Fruit fly (Drosophila melanogaster) whole organism, embryonic: ENCODE data around the gene CG33552.

Experiments
- ATbp ChIP-seq: fragments of 200-800 bp; sonication (Bioruptor generic); optimal IDR thresholded peaks from 2 replicates; lab custom pipeline; 2017; ENCODE audit warnings: missing biosample characterization, mild to moderate bottlenecking, missing genetic modification characterization, missing genetic modification reagents
- Abd-B ChIP-seq: fragments of 200-800 bp; sonication (Bioruptor generic); optimal IDR thresholded peaks from 2 replicates; lab custom pipeline; 2018; ENCODE audit warnings: missing biosample characterization, mild to moderate bottlenecking, missing genetic modification characterization, moderate library complexity
- Ada2b ChIP-seq: fragments of 200-800 bp; sonication (Bioruptor generic); IDR thresholded peaks from 2 replicates; pipeline ENCODE4 v1.3.6; 2022; ENCODE audit warnings: missing biosample characterization, missing genetic modification characterization
- B-H1 ChIP-seq: fragments of 200-800 bp; sonication (Bioruptor generic); IDR thresholded peaks from 3 replicates; pipeline ENCODE4 v1.3.6; 2022; ENCODE audit warnings: missing biosample characterization, missing genetic modification characterization
- B-H2 ChIP-seq: fragments of 200-800 bp; sonication (Bioruptor generic); optimal IDR thresholded peaks from 2 replicates; lab custom pipeline; 2018; ENCODE audit warnings: missing biosample characterization, mild to moderate bottlenecking, missing genetic modification characterization
- Bdp1 ChIP-seq: fragments of 200-800 bp; sonication (Bioruptor generic); optimal IDR thresholded peaks from 3 replicates; lab custom pipeline; 2016; ENCODE audit warnings: missing biosample characterization, missing genetic modification characterization
- CG10543 ChIP-seq: fragments of 200-800 bp; sonication (Bioruptor generic); optimal IDR thresholded peaks from 3 replicates; lab custom pipeline; 2017; ENCODE audit warnings: missing biosample characterization, mild to moderate bottlenecking, missing genetic modification characterization, moderate library complexity
- CG10654 ChIP-seq: fragments of 200-800 bp; sonication (Bioruptor generic); optimal IDR thresholded peaks from 2 replicates; lab custom pipeline; 2016; ENCODE audit warnings: missing biosample characterization, missing genetic modification characterization
- CG10959 ChIP-seq: fragments of 200-800 bp; sonication (Bioruptor generic); IDR thresholded peaks from 2 replicates; pipeline ENCODE4 v1.3.6; 2022; ENCODE audit warnings: missing biosample characterization, missing genetic modification characterization
- CG11504 ChIP-seq: fragments of 200-800 bp; sonication (Bioruptor generic); optimal IDR thresholded peaks from 3 replicates; lab custom pipeline; 2019; ENCODE audit warnings: missing biosample characterization, mild to moderate bottlenecking, missing genetic modification characterization, moderate library complexity
- CG11696 ChIP-seq: fragments of 200-800 bp; sonication (Bioruptor generic); IDR thresholded peaks from 2 replicates; pipeline ENCODE4 v1.3.6; 2022; ENCODE audit warnings: missing biosample characterization, missing genetic modification characterization
- CG12071 ChIP-seq: fragments of 200-800 bp; sonication (Bioruptor generic); optimal IDR thresholded peaks from 3 replicates; lab custom pipeline; 2018; ENCODE audit warnings: missing biosample characterization, mild to moderate bottlenecking, missing genetic modification characterization
- CG1233 ChIP-seq: fragments of 200-800 bp; sonication (Bioruptor generic); optimal IDR thresholded peaks from 4 replicates; lab custom pipeline; 2018; ENCODE audit warnings: missing biosample characterization, mild to moderate bottlenecking, missing genetic modification characterization
- CG12769 ChIP-seq: fragments of 200-800 bp; sonication (Bioruptor generic); optimal IDR thresholded peaks from 2 replicates; lab custom pipeline; 2019; ENCODE audit warnings: missing biosample characterization, mild to moderate bottlenecking, missing genetic modification characterization, moderate library complexity
- CG13424 ChIP-seq: fragments of 200-800 bp; sonication (Bioruptor generic); optimal IDR thresholded peaks from 2 replicates; lab custom pipeline; 2019; ENCODE audit warnings: missing biosample characterization, mild to moderate bottlenecking, missing genetic modification characterization, moderate library complexity
- CG14014 ChIP-seq: fragments of 200-800 bp; sonication (Bioruptor generic); IDR thresholded peaks from 2 replicates; pipeline ENCODE4 v1.3.6; 2022; ENCODE audit warnings: missing biosample characterization, missing genetic modification characterization
- CG14441 ChIP-seq: fragments of 200-800 bp; sonication (Bioruptor generic); IDR thresholded peaks from 2 replicates; pipeline ENCODE4 v1.3.6; 2022; ENCODE audit warnings: missing biosample characterization, missing genetic modification characterization
- CG16813 ChIP-seq: fragments of 200-800 bp; sonication (Bioruptor generic); IDR thresholded peaks from 3 replicates; pipeline ENCODE4 v1.3.6; 2022; ENCODE audit warnings: missing biosample characterization, missing genetic modification characterization; ENCODE audit not compliant: partially characterized antibody
- CG17186 ChIP-seq: fragments of 200-800 bp; sonication (Bioruptor generic); optimal IDR thresholded peaks from 3 replicates; lab custom pipeline; 2017; ENCODE audit warnings: missing biosample characterization, missing genetic modification reagents, missing genetic modification characterization
- CG17359 ChIP-seq: fragments of 200-800 bp; sonication (Bioruptor generic); optimal IDR thresholded peaks from 3 replicates; lab custom pipeline; 2018; ENCODE audit warnings: missing biosample characterization, mild to moderate bottlenecking, missing genetic modification characterization, moderate library complexity
- CG17612 ChIP-seq: fragments of 200-800 bp; sonication (Bioruptor generic); IDR thresholded peaks from 2 replicates; pipeline ENCODE4 v1.3.6; 2022; ENCODE audit warnings: missing biosample characterization, missing genetic modification characterization
- CG2116 ChIP-seq: fragments of 200-800 bp; sonication (Bioruptor generic); optimal IDR thresholded peaks from 3 replicates; lab custom pipeline; 2018; ENCODE audit warnings: missing biosample characterization, mild to moderate bottlenecking, missing genetic modification characterization
- CG3281 ChIP-seq: fragments of 200-800 bp; sonication (Bioruptor generic); optimal IDR thresholded peaks from 3 replicates; lab custom pipeline; 2017; ENCODE audit warnings: missing biosample characterization, mild to moderate bottlenecking, missing genetic modification characterization
- CG6254 ChIP-seq: fragments of 200-800 bp; sonication (Bioruptor generic); optimal IDR thresholded peaks from 3 replicates; lab custom pipeline; 2017; ENCODE audit warnings: mild to moderate bottlenecking, missing biosample characterization, missing genetic modification reagents, missing genetic modification characterization
- CG7839 ChIP-seq: fragments of 200-800 bp; sonication (Bioruptor generic); optimal IDR thresholded peaks from 3 replicates; lab custom pipeline; 2018; ENCODE audit warnings: missing biosample characterization, mild to moderate bottlenecking, missing genetic modification characterization, moderate library complexity
- CG8924 ChIP-seq: fragments of 200-800 bp; optimal IDR thresholded peaks from 3 replicates; lab custom pipeline; 2019; ENCODE audit warnings: missing biosample characterization, mild to moderate bottlenecking, missing genetic modification characterization, moderate library complexity
- CG9727 ChIP-seq: fragments of 200-800 bp; sonication (Bioruptor generic); optimal IDR thresholded peaks from 3 replicates; lab custom pipeline; 2017; ENCODE audit warnings: missing biosample characterization, mild to moderate bottlenecking, missing genetic modification characterization
- Chrac-16 ChIP-seq: fragments of 200-800 bp; sonication (Bioruptor generic); optimal IDR thresholded peaks from 3 replicates; lab custom pipeline; 2016; ENCODE audit warnings: missing biosample characterization, missing genetic modification characterization
- D19A ChIP-seq: fragments of 200-800 bp; optimal IDR thresholded peaks from 3 replicates; lab custom pipeline; 2019; ENCODE audit warnings: missing biosample characterization, mild to moderate bottlenecking, missing genetic modification characterization, moderate library complexity
- Dref ChIP-seq: fragments of 200-800 bp; sonication (Bioruptor generic); IDR thresholded peaks from 2 replicates; pipeline ENCODE4 v1.3.6; 2022; ENCODE audit warnings: missing biosample characterization, missing genetic modification characterization
- Fer1 ChIP-seq: fragments of 200-800 bp; sonication (Bioruptor generic); optimal IDR thresholded peaks from 2 replicates; lab custom pipeline; 2017; ENCODE audit warnings: missing biosample characterization, mild to moderate bottlenecking, missing genetic modification characterization
- H15 ChIP-seq: fragments of 200-800 bp; sonication (Bioruptor generic); IDR thresholded peaks from 3 replicates; pipeline ENCODE4 v1.3.6; 2022; ENCODE audit warnings: missing biosample characterization, missing genetic modification characterization
- Med ChIP-seq: fragments of 200-800 bp; sonication (Bioruptor generic); peaks from one replicate; lab custom pipeline; 2016; ENCODE audit warnings: missing biosample characterization, missing genetic modification characterization, mild to moderate bottlenecking, inconsistent platforms, moderate library complexity
- Neu2 ChIP-seq: fragments of 200-800 bp; sonication (Bioruptor generic); optimal IDR thresholded peaks from 3 replicates; lab custom pipeline; 2016; ENCODE audit warnings: missing biosample characterization, missing genetic modification characterization, borderline replicate concordance
- PHDP ChIP-seq: fragments of 200-800 bp; sonication (Bioruptor generic); optimal IDR thresholded peaks from 3 replicates; lab custom pipeline; 2018; ENCODE audit warnings: missing biosample characterization, mild to moderate bottlenecking, missing genetic modification characterization, moderate library complexity
- Ssrp ChIP-seq: fragments of 200-800 bp; sonication (Bioruptor generic); optimal IDR thresholded peaks from 2 replicates; lab custom pipeline; 2018; ENCODE audit warnings: missing biosample characterization, mild to moderate bottlenecking, missing genetic modification characterization, moderate library complexity
- al ChIP-seq: fragments of 200-800 bp; sonication (Bioruptor generic); IDR thresholded peaks from 2 replicates; pipeline ENCODE4 v1.3.6; 2022; ENCODE audit warnings: missing biosample characterization, missing genetic modification characterization
- ara ChIP-seq: fragments of 200-800 bp; sonication (Bioruptor generic); IDR thresholded peaks from 2 replicates; pipeline ENCODE4 v1.3.6; 2022; ENCODE audit warnings: missing biosample characterization, missing genetic modification characterization
- cas ChIP-seq: fragments of 200-800 bp; sonication (Bioruptor generic); IDR thresholded peaks from 2 replicates; pipeline ENCODE4 v1.3.6; 2022; ENCODE audit warnings: missing biosample characterization, missing genetic modification characterization
- ci ChIP-seq: fragments of 200-800 bp; sonication (Bioruptor generic); IDR thresholded peaks from 3 replicates; pipeline ENCODE4 v1.3.6; 2022; ENCODE audit warnings: missing biosample characterization, missing genetic modification characterization
- da ChIP-seq: fragments of 200-800 bp; sonication (Bioruptor generic); optimal IDR thresholded peaks from 2 replicates; lab custom pipeline; 2016; ENCODE audit warnings: missing biosample characterization, missing genetic modification characterization
- fd96Cb ChIP-seq: fragments of 200-800 bp; sonication (Bioruptor generic); optimal IDR thresholded peaks from 2 replicates; lab custom pipeline; 2018; ENCODE audit warnings: missing biosample characterization, mild to moderate bottlenecking, missing genetic modification characterization, moderate library complexity
- lbe ChIP-seq: fragments of 200-800 bp; sonication (Bioruptor generic); optimal IDR thresholded peaks from 2 replicates; lab custom pipeline; 2016; ENCODE audit warnings: missing biosample characterization, mild to moderate bottlenecking, missing genetic modification characterization
- peb ChIP-seq: fragments of 200-800 bp; sonication (Bioruptor generic); IDR thresholded peaks from 2 replicates; pipeline ENCODE4 v1.3.6; 2022; ENCODE audit warnings: missing biosample characterization, missing genetic modification characterization
- psq ChIP-seq: fragments of 200-800 bp; sonication (Bioruptor generic); optimal IDR thresholded peaks from 2 replicates; lab custom pipeline; 2017; ENCODE audit warnings: missing biosample characterization, missing genetic modification characterization
- salm ChIP-seq: fragments of 200-800 bp; sonication (Bioruptor generic); optimal IDR thresholded peaks from 2 replicates; lab custom pipeline; 2018; ENCODE audit warnings: missing biosample characterization, mild to moderate bottlenecking, missing genetic modification characterization
- tap ChIP-seq: fragments of 200-800 bp; optimal IDR thresholded peaks from 3 replicates; lab custom pipeline; 2019; ENCODE audit warnings: missing biosample characterization, mild to moderate bottlenecking, missing genetic modification characterization, moderate library complexity
- tgo ChIP-seq: fragments of 200-800 bp; sonication (Bioruptor generic); IDR thresholded peaks from 3 replicates; pipeline ENCODE4 v1.3.6; 2022; ENCODE audit warnings: missing biosample characterization, missing genetic modification characterization
- tio ChIP-seq: fragments of 200-800 bp; sonication (Bioruptor generic); optimal IDR thresholded peaks from 2 replicates; lab custom pipeline; 2017; ENCODE audit warnings: missing biosample characterization, missing genetic modification characterization, inconsistent platforms
- zfh1 ChIP-seq: fragments of 200-800 bp; sonication (Bioruptor generic); IDR thresholded peaks from 3 replicates; pipeline ENCODE4 v1.3.6; 2022; ENCODE audit warnings: missing biosample characterization, missing genetic modification characterization

The CG33552 gene

DNA sequence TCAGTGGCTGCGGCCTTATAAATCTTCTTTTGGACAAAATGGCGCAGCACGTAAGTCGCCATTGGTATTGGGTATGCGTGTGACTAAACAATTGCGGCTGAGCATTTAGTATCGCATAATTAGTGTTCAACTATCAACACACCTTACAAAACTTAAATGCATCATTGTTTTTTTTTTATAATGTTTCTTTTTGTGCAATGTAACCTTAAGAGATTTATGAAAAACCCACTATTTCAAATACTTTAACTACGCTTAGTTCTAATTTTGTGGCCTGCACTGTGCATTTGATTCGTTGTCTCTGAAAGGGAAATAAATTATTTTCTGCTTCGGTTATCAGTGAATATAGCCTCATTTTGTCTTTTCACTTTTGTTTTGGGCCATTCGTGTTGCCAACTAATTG is 38.3 kb upstream of the CG33552 start (continued):
- TF ChIP-seq CG17186 (GFP tag; lab: Kevin White, UChicago) (no peak), CG6254 (GFP tag; lab: Kevin White, UChicago) (peak; percentile 55), CG13424 (peak; percentile 72), Chrac-16 (GFP tag; lab: Kevin White, UChicago) (peak; percentile 54), CG10543 (GFP tag; lab: Kevin White, UChicago) (no peak), al (GFP tag; lab: Robert Waterston, UW) (peak; percentile 30; the same call in 1 of the 2 replicates), ATbp (GFP tag; lab: Kevin White, UChicago) (peak; percentile 59), H15 (0 out of 3 replicates have a peak, but pooled peaks have one; percentile 46), PHDP (tag; lab: Kevin White, UChicago) (peak; percentile 82), ci (GFP tag; lab: Robert Waterston, UW) (peak; percentile 75), CG12769 (tag; lab: Kevin White, UChicago) (peak; percentile 43), CG7839 (tag; lab: Kevin White, UChicago) (peak; percentile 75), CG10654 (peak; percentile 25), Ada2b (GFP tag; lab: Robert Waterston, UW) (peak; percentile 53), CG14441 (GFP tag; lab: Robert Waterston, UW) (peak; percentile 60; the same call in 1 of the 2 replicates), cas (no peak), Med (GFP tag; lab: Kevin White, UChicago) (peak; percentile 87), Abd-B (peak; percentile 48), B-H1 (GFP tag; lab: Robert Waterston, UW) (peak; percentile 59; the same call in 2 of the 3 replicates), fd96Cb (peak; percentile 65), Neu2 (GFP tag; lab: Kevin White, UChicago) (no peak), CG17359 (peak; percentile 78), CG11696 (GFP tag; lab: Robert Waterston, UW) (peak; percentile 85), CG10959 (GFP tag; lab: Robert Waterston, UW) (no peak), CG14014 (GFP tag; lab: Robert Waterston, UW) (peak; percentile 67), Fer1 (peak; percentile 61), CG2116 (GFP tag; lab: Kevin White, UChicago) (peak; percentile 5), tgo (GFP tag; lab: Robert Waterston, UW) (peak; percentile 47; the same call in 2 of the 3 replicates), peb (GFP tag; lab: Robert Waterston, UW) (peak; percentile 40; the same call in 1 of the 2 replicates), CG1233 (GFP tag; lab: Kevin White, UChicago) (peak; percentile 45), CG3281 (GFP tag; lab: Kevin White, UChicago) (peak; percentile 76), CG16813 (GFP tag; lab: Robert Waterston, UW) (no peak), CG17612 (no peak), zfh1 (GFP tag; lab: Robert Waterston, UW) (peak; percentile 51; the same call in 1 of the 3 replicates), tap (tag; lab: Kevin White, UChicago) (peak; percentile 49), ara (peak; percentile 38; the same call in 1 of the 2 replicates), tio (GFP tag; lab: Kevin White, UChicago) (peak; percentile 49), psq (GFP tag; lab: Kevin White, UChicago) (peak; percentile 6), salm (tag; lab: Kevin White, UChicago) (peak; percentile 58), D19A (tag; lab: Kevin White, UChicago) (peak; percentile 39), lbe (GFP tag; lab: Kevin White, UChicago) (no peak), Bdp1 (GFP tag; lab: Kevin White, UChicago) (peak; percentile 0), CG8924 (tag; lab: Kevin White, UChicago) (peak; percentile 44), B-H2 (GFP tag; lab: Kevin White, UChicago) (peak; percentile 21), Dref (no peak), CG12071 (GFP tag; lab: Kevin White, UChicago) (peak; percentile 71), Ssrp (tag; lab: Kevin White, UChicago) (peak; percentile 41), CG11504 (tag; lab: Kevin White, UChicago) (peak; percentile 78), da (GFP tag; lab: Kevin White, UChicago) (no peak), CG9727 (GFP tag; lab: Kevin White, UChicago) (peak; percentile 54)
